Fruit fly (Drosophila melanogaster) whole organism, embryonic: ENCODE results near the gene Osi2.

Source experiments
- Blimp-1 ChIP-seq: fragments of 200-800 bp; sonication (Bioruptor generic); optimal IDR thresholded peaks from 3 replicates; lab custom pipeline; 2018; ENCODE audit warnings: missing biosample characterization, missing genetic modification characterization, mild to moderate bottlenecking, moderate library complexity, missing genetic modification reagents
- C15 ChIP-seq: fragments of 200-800 bp; sonication (Bioruptor generic); IDR thresholded peaks from 3 replicates; pipeline ENCODE4 v1.3.6; 2022; ENCODE audit warnings: missing biosample characterization, missing genetic modification characterization
- CG10274 ChIP-seq: fragments of 200-800 bp; sonication (Bioruptor generic); optimal IDR thresholded peaks from 3 replicates; lab custom pipeline; 2017; ENCODE audit warnings: missing biosample characterization, mild to moderate bottlenecking, missing genetic modification characterization
- CG10543 ChIP-seq: fragments of 200-800 bp; sonication (Bioruptor generic); optimal IDR thresholded peaks from 3 replicates; lab custom pipeline; 2017; ENCODE audit warnings: missing biosample characterization, mild to moderate bottlenecking, missing genetic modification characterization, moderate library complexity
- CG10979 ChIP-seq: fragments of 200-800 bp; sonication (Bioruptor generic); optimal IDR thresholded peaks from 2 replicates; lab custom pipeline; 2018; ENCODE audit warnings: missing biosample characterization, mild to moderate bottlenecking, missing genetic modification characterization, moderate library complexity
- CG12942 ChIP-seq: fragments of 200-800 bp; sonication (Bioruptor generic); optimal IDR thresholded peaks from 3 replicates; lab custom pipeline; 2016; ENCODE audit warnings: missing biosample characterization, missing genetic modification characterization
- CG13424 ChIP-seq: fragments of 200-800 bp; sonication (Bioruptor generic); optimal IDR thresholded peaks from 2 replicates; lab custom pipeline; 2019; ENCODE audit warnings: missing biosample characterization, mild to moderate bottlenecking, missing genetic modification characterization, moderate library complexity
- CG15601 ChIP-seq: fragments of 200-800 bp; sonication (Bioruptor generic); optimal IDR thresholded peaks from 3 replicates; lab custom pipeline; 2019; ENCODE audit warnings: missing biosample characterization, mild to moderate bottlenecking, missing genetic modification characterization, moderate library complexity
- CG16863 ChIP-seq: fragments of 200-800 bp; sonication (Bioruptor generic); optimal IDR thresholded peaks from 3 replicates; lab custom pipeline; 2016; ENCODE audit warnings: missing biosample characterization, missing genetic modification characterization
- CG17568 ChIP-seq: fragments of 200-800 bp; sonication (Bioruptor generic); optimal IDR thresholded peaks from 2 replicates; lab custom pipeline; 2018; ENCODE audit warnings: missing biosample characterization, mild to moderate bottlenecking, missing genetic modification characterization, moderate library complexity
- CG17829 ChIP-seq: fragments of 200-800 bp; optimal IDR thresholded peaks from 2 replicates; lab custom pipeline; 2019; ENCODE audit warnings: missing biosample characterization, mild to moderate bottlenecking, missing genetic modification characterization, moderate library complexity
- CG18262 ChIP-seq: fragments of 200-800 bp; optimal IDR thresholded peaks from 3 replicates; lab custom pipeline; 2019; ENCODE audit warnings: missing biosample characterization, mild to moderate bottlenecking, missing genetic modification characterization, moderate library complexity
- CG2875 ChIP-seq: fragments of 200-800 bp; sonication (Bioruptor generic); optimal IDR thresholded peaks from 2 replicates; lab custom pipeline; 2017; ENCODE audit warnings: missing biosample characterization, mild to moderate bottlenecking, missing genetic modification characterization, missing genetic modification reagents
- CG30020 ChIP-seq: fragments of 200-800 bp; optimal IDR thresholded peaks from 2 replicates; lab custom pipeline; 2019; ENCODE audit warnings: missing biosample characterization, mild to moderate bottlenecking, missing genetic modification characterization, moderate library complexity
- CG30403 ChIP-seq: fragments of 200-800 bp; sonication (Bioruptor generic); optimal IDR thresholded peaks from 3 replicates; lab custom pipeline; 2016; ENCODE audit warnings: missing biosample characterization, missing genetic modification characterization
- CG3407 ChIP-seq: fragments of 200-800 bp; sonication (Bioruptor generic); optimal IDR thresholded peaks from 2 replicates; lab custom pipeline; 2018; ENCODE audit warnings: missing biosample characterization, mild to moderate bottlenecking, missing genetic modification characterization
- CG34376 ChIP-seq: fragments of 200-800 bp; sonication (Bioruptor generic); optimal IDR thresholded peaks from 2 replicates; lab custom pipeline; 2018; ENCODE audit warnings: missing biosample characterization, mild to moderate bottlenecking, missing genetic modification characterization
- CG3995 ChIP-seq: fragments of 200-800 bp; sonication (Bioruptor generic); optimal IDR thresholded peaks from 3 replicates; lab custom pipeline; 2016; ENCODE audit warnings: missing biosample characterization, missing genetic modification characterization
- CG4820 ChIP-seq: fragments of 200-800 bp; sonication (Bioruptor generic); optimal IDR thresholded peaks from 3 replicates; lab custom pipeline; 2016; ENCODE audit warnings: missing biosample characterization, missing genetic modification characterization
- CG6813 ChIP-seq: fragments of 200-800 bp; sonication (Bioruptor generic); optimal IDR thresholded peaks from 2 replicates; lab custom pipeline; 2017; ENCODE audit warnings: missing biosample characterization, missing genetic modification characterization, mild to moderate bottlenecking, moderate library complexity, missing genetic modification reagents
- CG8924 ChIP-seq: fragments of 200-800 bp; optimal IDR thresholded peaks from 3 replicates; lab custom pipeline; 2019; ENCODE audit warnings: missing biosample characterization, mild to moderate bottlenecking, missing genetic modification characterization, moderate library complexity
- CTCF ChIP-seq: fragments of 200-800 bp; sonication (Bioruptor generic); optimal IDR thresholded peaks from 2 replicates; lab custom pipeline; 2017; ENCODE audit warnings: missing biosample characterization, mild to moderate bottlenecking, missing genetic modification characterization, moderate library complexity
- CoRest ChIP-seq: fragments of 200-800 bp; sonication (Bioruptor generic); optimal IDR thresholded peaks from 3 replicates; lab custom pipeline; 2018; ENCODE audit warnings: missing biosample characterization, mild to moderate bottlenecking, missing genetic modification characterization, moderate library complexity
- Dip2 ChIP-seq: fragments of 200-800 bp; sonication (Bioruptor generic); IDR thresholded peaks from 2 replicates; pipeline ENCODE4 v1.3.6; 2022; ENCODE audit warnings: missing biosample characterization, missing genetic modification characterization
- Eip74EF ChIP-seq, 2 experiments: fragments of 200-800 bp in 1 of 2; fragments of >200 bp in 1 of 2; sonication (Bioruptor generic) in 1 of 2; optimal IDR thresholded peaks; 2 replicates each; lab custom pipeline; 2017 to 2019; ENCODE audit warnings: missing biosample characterization in 2 of 2, missing genetic modification characterization in 2 of 2, mild to moderate bottlenecking in 1 of 2, moderate library complexity in 1 of 2
- Ets97D ChIP-seq: fragments of 200-800 bp; sonication (Bioruptor generic); optimal IDR thresholded peaks from 3 replicates; lab custom pipeline; 2016; ENCODE audit warnings: missing biosample characterization, missing genetic modification characterization
- Hand ChIP-seq: fragments of 200-800 bp; sonication (Bioruptor generic); optimal IDR thresholded peaks from 2 replicates; lab custom pipeline; 2017; ENCODE audit warnings: mild to moderate bottlenecking, missing biosample characterization, missing genetic modification reagents, missing genetic modification characterization
- Pdp1 ChIP-seq, 2 experiments: fragments of 200-800 bp; sonication (Bioruptor generic); optimal IDR thresholded peaks; 3 replicates each; lab custom pipeline; 2016; ENCODE audit warnings: missing biosample characterization in 2 of 2, missing genetic modification characterization in 2 of 2, mild to moderate bottlenecking in 1 of 2, moderate library complexity in 1 of 2
- Sry-β ChIP-seq: fragments of 200-800 bp; sonication (Bioruptor generic); optimal IDR thresholded peaks from 2 replicates; lab custom pipeline; 2018; ENCODE audit warnings: missing biosample characterization, mild to moderate bottlenecking, missing genetic modification characterization, moderate library complexity
- Xrp1 ChIP-seq: fragments of 200-800 bp; sonication (Bioruptor generic); IDR thresholded peaks from 2 replicates; pipeline ENCODE4 v1.3.6; 2022; ENCODE audit warnings: missing biosample characterization, missing genetic modification characterization
- ase ChIP-seq: fragments of 200-800 bp; sonication (Bioruptor generic); IDR thresholded peaks from 3 replicates; pipeline ENCODE4 v1.3.6; 2022; ENCODE audit warnings: missing biosample characterization, missing genetic modification characterization
- dmrt99B ChIP-seq: fragments of 200-800 bp; sonication (Bioruptor generic); optimal IDR thresholded peaks from 2 replicates; lab custom pipeline; 2018; ENCODE audit warnings: missing biosample characterization, mild to moderate bottlenecking, missing genetic modification characterization, moderate library complexity
- esg ChIP-seq: fragments of 200-800 bp; sonication (Bioruptor generic); conservative IDR thresholded peaks from 2 replicates; pipeline ENCODE4 v1.3.6; 2022; ENCODE audit warnings: missing biosample characterization, missing genetic modification characterization
- fd96Cb ChIP-seq: fragments of 200-800 bp; sonication (Bioruptor generic); optimal IDR thresholded peaks from 2 replicates; lab custom pipeline; 2018; ENCODE audit warnings: missing biosample characterization, mild to moderate bottlenecking, missing genetic modification characterization, moderate library complexity
- gce ChIP-seq: fragments of 200-800 bp; sonication (Bioruptor generic); IDR thresholded peaks from 3 replicates; pipeline ENCODE4 v1.3.6; 2022; ENCODE audit warnings: missing biosample characterization, missing genetic modification characterization
- gem ChIP-seq: fragments of 200-800 bp; sonication (Bioruptor generic); optimal IDR thresholded peaks from 2 replicates; lab custom pipeline; 2019; ENCODE audit warnings: missing biosample characterization, mild to moderate bottlenecking, missing genetic modification characterization, moderate library complexity
- gt ChIP-seq: fragments of 200-800 bp; sonication (Bioruptor generic); IDR thresholded peaks from 2 replicates; pipeline ENCODE4 v1.3.6; 2022; ENCODE audit warnings: missing biosample characterization, missing genetic modification characterization
- insv ChIP-seq, 2 experiments: fragments of 200-800 bp; sonication (Bioruptor generic); optimal IDR thresholded peaks; 3 replicates each; lab custom pipeline; 2016 to 2018; ENCODE audit warnings: missing biosample characterization in 2 of 2, missing genetic modification characterization in 2 of 2
- kay ChIP-seq: fragments of 200-800 bp; sonication (Bioruptor generic); optimal IDR thresholded peaks from 2 replicates; lab custom pipeline; 2016; ENCODE audit warnings: missing biosample characterization, missing genetic modification characterization
- luna ChIP-seq: fragments of 200-800 bp; sonication (Bioruptor generic); optimal IDR thresholded peaks from 2 replicates; lab custom pipeline; 2016; ENCODE audit warnings: missing biosample characterization, missing genetic modification characterization
- mld ChIP-seq: fragments of 200-800 bp; sonication (Bioruptor generic); IDR thresholded peaks from 3 replicates; pipeline ENCODE4 v1.3.6; 2022; ENCODE audit warnings: missing biosample characterization, missing genetic modification characterization; ENCODE audit not compliant: partially characterized antibody
- nmo ChIP-seq: fragments of 200-800 bp; sonication (Bioruptor generic); optimal IDR thresholded peaks from 2 replicates; lab custom pipeline; 2018; ENCODE audit warnings: missing biosample characterization, mild to moderate bottlenecking, missing genetic modification characterization, moderate library complexity
- row ChIP-seq: fragments of 200-800 bp; sonication (Bioruptor generic); IDR thresholded peaks from 3 replicates; pipeline ENCODE4 v1.3.6; 2022; ENCODE audit warnings: missing biosample characterization, missing genetic modification characterization
- sob ChIP-seq: fragments of 200-800 bp; sonication (Bioruptor generic); IDR thresholded peaks from 2 replicates; pipeline ENCODE4 v1.3.6; 2022; ENCODE audit warnings: missing biosample characterization, missing genetic modification characterization
- toy ChIP-seq: fragments of 200-800 bp; sonication (Bioruptor generic); IDR thresholded peaks from 2 replicates; pipeline ENCODE4 v1.3.6; 2022; ENCODE audit warnings: missing biosample characterization, missing genetic modification characterization
- unpg ChIP-seq: fragments of 200-800 bp; sonication (Bioruptor generic); optimal IDR thresholded peaks from 3 replicates; lab custom pipeline; 2018; ENCODE audit warnings: missing biosample characterization, mild to moderate bottlenecking, missing genetic modification characterization, moderate library complexity
- vnd ChIP-seq: fragments of 200-800 bp; sonication (Bioruptor generic); IDR thresholded peaks from 3 replicates; pipeline ENCODE4 v1.3.6; 2022; ENCODE audit warnings: missing biosample characterization, missing genetic modification characterization; ENCODE audit not compliant: partially characterized antibody
- zfh1 ChIP-seq: fragments of 200-800 bp; sonication (Bioruptor generic); IDR thresholded peaks from 3 replicates; pipeline ENCODE4 v1.3.6; 2022; ENCODE audit warnings: missing biosample characterization, missing genetic modification characterization

Osi2 gene

DNA sequence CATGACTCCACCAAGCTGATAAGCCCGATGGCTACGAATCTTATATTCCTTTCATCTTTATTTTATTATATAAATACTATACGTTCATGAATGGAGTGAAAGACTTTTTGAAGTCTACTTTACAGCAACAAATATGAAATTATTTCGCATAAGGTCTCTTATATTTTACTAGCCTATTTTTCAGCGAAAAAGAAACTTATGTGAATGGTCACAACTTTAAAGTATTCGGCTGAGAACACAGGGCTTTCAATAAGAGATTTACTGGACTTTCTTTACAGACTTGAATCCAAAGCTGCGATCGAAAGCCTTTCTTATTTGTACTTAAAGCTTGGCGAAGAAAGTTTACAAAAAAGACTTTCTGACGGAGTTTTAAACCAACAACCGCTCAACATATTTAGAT is 29.8 kb downstream of the Osi2 start:
- TF ChIP-seq gce (GFP tag; lab: Robert Waterston, UW) (no peak), CG3995 (GFP tag; lab: Kevin White, UChicago) (peak; percentile 82), Hand (GFP tag; lab: Kevin White, UChicago) (no peak), esg (no peak), CG4820 (GFP tag; lab: Kevin White, UChicago) (no peak), CTCF (GFP tag; lab: Kevin White, UChicago) (peak; percentile 46), CG17568 (GFP tag; lab: Kevin White, UChicago) (no peak), CG34376 (GFP tag; lab: Kevin White, UChicago) (no peak), C15 (GFP tag; lab: Robert Waterston, UW) (no peak), gt (GFP tag; lab: Robert Waterston, UW) (no peak), mld (GFP tag; lab: Robert Waterston, UW) (no peak), Pdp1 (GFP tag; optimal IDR thresholded peaks at IDR 0.05; lab: Kevin White, UChicago) (peak in 1 of 2 experiments; percentile 58), kay (no peak), CG10543 (GFP tag; lab: Kevin White, UChicago) (no peak)

- no peak for TF ChIP-seq Dip2 (GFP tag; lab: Robert Waterston, UW)
- TF ChIP-seq Blimp-1 (GFP tag; lab: Kevin White, UChicago): peak; percentile 93
- TF ChIP-seq, all 482 proteins: peak for 1
These were observed 31.1 kb downstream of the Osi2 start for dm6 chr3R:6240263-6240662.

dm6 chr3R:6241289-6241688 is 32.1 kb downstream of the Osi2 start:
- no peak for TF ChIP-seq insv (GFP tag; optimal IDR thresholded peaks at IDR 0.05; lab: Kevin White, UChicago)
- peak; percentile 29 for TF ChIP-seq CG2875
- TF ChIP-seq sob (GFP tag; lab: Robert Waterston, UW): no peak
- TF ChIP-seq fd96Cb (tag; lab: Kevin White, UChicago): peak; percentile 49
- TF ChIP-seq Ets97D (GFP tag; lab: Kevin White, UChicago): no peak
- no peak for TF ChIP-seq CG10274 (GFP tag; lab: Kevin White, UChicago)
- peak; percentile 20 for TF ChIP-seq CG30403
- no peak for TF ChIP-seq toy
- peak in 1 of 2 experiments; percentile 60 for TF ChIP-seq Eip74EF (GFP tag; optimal IDR thresholded peaks at IDR 0.05; lab: Kevin White, UChicago)
- peak; percentile 44 for TF ChIP-seq CoRest (tag; lab: Kevin White, UChicago)
- TF ChIP-seq nmo (GFP tag; lab: Kevin White, UChicago): peak; percentile 71
- TF ChIP-seq unpg (GFP tag; lab: Kevin White, UChicago): peak; percentile 24
- TF ChIP-seq luna (GFP tag; lab: Kevin White, UChicago): no peak
- no peak for TF ChIP-seq zfh1 (GFP tag; lab: Robert Waterston, UW)
- TF ChIP-seq CG30020 (tag; lab: Kevin White, UChicago): peak; percentile 6
- peak; percentile 56 for TF ChIP-seq CG15601
- TF ChIP-seq vnd (GFP tag; lab: Robert Waterston, UW): no peak
- TF ChIP-seq Sry-β (GFP tag; lab: Kevin White, UChicago): no peak
- peak; percentile 70 for TF ChIP-seq gem
- no peak for TF ChIP-seq CG12942 (GFP tag; lab: Kevin White, UChicago)
- peak; percentile 70 for TF ChIP-seq dmrt99B (tag; lab: Kevin White, UChicago)
- peak; percentile 32 for TF ChIP-seq CG3407 (GFP tag; lab: Kevin White, UChicago)
- peak; percentile 52 for TF ChIP-seq CG13424 (tag; lab: Kevin White, UChicago)
- no peak for TF ChIP-seq ase
- no peak for TF ChIP-seq CG16863 (GFP tag; lab: Kevin White, UChicago)
- TF ChIP-seq CG6813 (GFP tag; lab: Kevin White, UChicago): no peak
- TF ChIP-seq Xrp1 (GFP tag; lab: Robert Waterston, UW): 0 out of 2 replicates have a peak, but pooled peaks have one; percentile 7
- TF ChIP-seq CG8924 (tag; lab: Kevin White, UChicago): peak; percentile 56
- 0 out of 3 replicates have a peak, but pooled peaks have one; percentile 20 for TF ChIP-seq row (GFP tag; lab: Robert Waterston, UW)
- TF ChIP-seq CG18262 (tag; lab: Kevin White, UChicago): peak; percentile 81
- TF ChIP-seq CG17829 (tag; lab: Kevin White, UChicago): peak; percentile 36
- peak; percentile 68 for TF ChIP-seq CG10979 (tag; lab: Kevin White, UChicago)
